Fruit fly (Drosophila melanogaster) Kc167 (cell line): ENCODE data around the gene Tis11.

ENCODE experiments used
- Myc ChIP-seq: fragments of >200 bp; optimal IDR thresholded peaks from 2 replicates; lab custom pipeline; 2017; ENCODE audit warnings: missing external identifiers
- insv ChIP-seq: fragments of >200 bp; optimal IDR thresholded peaks from 3 replicates; lab custom pipeline; 2018; ENCODE audit warnings: missing external identifiers
- psq ChIP-seq: fragments of >200 bp; optimal IDR thresholded peaks from 2 replicates; lab custom pipeline; 2017; ENCODE audit warnings: missing external identifiers

DNA sequence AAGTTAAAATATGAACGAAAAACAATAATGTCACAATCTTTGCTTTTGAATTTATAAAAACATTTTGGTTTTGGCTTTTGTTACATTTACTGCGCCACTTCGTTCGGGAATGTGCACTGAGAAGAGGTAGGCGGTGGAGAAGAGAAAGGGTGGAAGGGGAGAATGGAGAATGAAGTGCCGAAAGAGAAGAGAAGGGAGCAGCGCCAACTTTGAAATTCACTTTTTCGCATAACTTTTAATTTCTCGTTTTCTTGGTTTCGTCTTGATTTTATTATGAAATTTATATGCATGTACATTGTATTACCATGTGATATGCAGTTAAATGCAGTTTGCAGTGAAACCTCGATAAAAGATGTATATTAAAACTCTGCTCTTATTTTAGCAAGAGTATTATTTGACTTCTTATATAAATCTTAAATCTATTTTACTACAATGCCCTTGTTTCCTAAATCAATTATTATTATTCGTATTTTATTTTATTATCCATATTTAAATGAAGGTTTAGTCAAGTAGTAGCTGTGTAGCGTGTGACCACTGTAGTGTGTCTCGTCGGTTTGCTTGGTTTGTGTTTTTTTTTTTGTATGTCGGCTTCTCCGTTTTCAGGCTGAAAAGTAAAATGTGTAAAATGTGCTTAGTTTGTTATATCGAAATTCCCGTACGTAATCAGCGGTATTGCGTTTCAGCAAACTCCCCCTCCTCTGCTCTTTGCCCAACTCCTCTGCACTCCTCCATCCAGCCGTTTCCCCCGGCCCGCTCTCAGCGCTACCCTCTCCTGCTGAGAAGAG, 3.7 kb downstream of the Tis11 start:
- TF ChIP-seq psq (no peak), insv (no peak), Myc (lab: Kevin White, UChicago) (no peak)
